Worm (Caenorhabditis elegans): ENCODE results near the gene Y48G9A.11.

Gene Y48G9A.11

DNA sequence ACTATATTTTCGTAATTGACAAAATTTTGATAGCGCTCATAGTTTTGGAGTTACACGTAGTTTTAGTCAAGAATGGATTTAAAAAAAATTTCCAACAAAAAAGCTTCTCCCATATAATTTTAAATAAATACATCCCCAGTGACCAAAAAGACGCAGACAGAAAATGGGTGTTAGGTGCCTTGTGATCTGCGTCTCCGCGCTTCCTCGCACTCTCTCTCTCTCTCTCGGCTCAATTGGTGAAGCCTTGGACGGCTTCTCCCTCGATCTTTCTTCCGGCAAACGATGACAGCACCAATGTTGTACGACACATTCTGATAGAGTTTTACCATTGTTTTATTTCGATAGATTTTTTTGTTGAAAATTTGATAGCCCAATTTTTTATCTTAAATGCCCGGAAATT is 13.3 kb upstream of the Y48G9A.11 start:
- TF ChIP-seq ceh-82 (tag; optimal IDR thresholded peaks at IDR 0.05): peak in 2 of 3 experiments; percentile 12 to 28
- peak; percentile 6 for TF ChIP-seq unc-86 (tag; optimal IDR thresholded peaks at IDR 0.05)
- TF ChIP-seq nhr-12 (tag; optimal IDR thresholded peaks at IDR 0.05): no peak
- TF ChIP-seq lin-39 (tag; optimal IDR thresholded peaks at IDR 0.05): no peak
- no peak for TF ChIP-seq nhr-84 (tag; optimal IDR thresholded peaks at IDR 0.05)
- TF ChIP-seq nhr-19 (GFP tag; conservative IDR thresholded peaks at IDR 0.05): no peak
- TF ChIP-seq aly-2 (tag; optimal IDR thresholded peaks at IDR 0.05): no peak
- TF ChIP-seq nhr-47 (tag; optimal IDR thresholded peaks at IDR 0.05): peak; percentile 28
- no peak; the same call in 1 of the 2 replicates for TF ChIP-seq isw-1 (GFP tag; IDR thresholded peaks at IDR 0.05)
- TF ChIP-seq unc-98 (GFP tag; IDR thresholded peaks at IDR 0.05): no peak
- peak; percentile 17 for TF ChIP-seq lsy-2 (tag; optimal IDR thresholded peaks at IDR 0.05)
- no peak for TF ChIP-seq zip-4 (GFP tag; optimal IDR thresholded peaks at IDR 0.05)
- TF ChIP-seq dsc-1 (tag; optimal IDR thresholded peaks at IDR 0.05): peak; percentile 2
- no peak for TF ChIP-seq skn-1 (tag; optimal IDR thresholded peaks at IDR 0.05)
- no peak for TF ChIP-seq egl-13 (tag; optimal IDR thresholded peaks at IDR 0.05)
- TF ChIP-seq aha-1 (tag; optimal IDR thresholded peaks at IDR 0.05): no peak
- TF ChIP-seq fkh-8 (tag; optimal IDR thresholded peaks at IDR 0.05): peak; percentile 33
- no peak for TF ChIP-seq mdl-1 (tag; optimal IDR thresholded peaks at IDR 0.05)
- TF ChIP-seq lin-35 (GFP tag; optimal IDR thresholded peaks at IDR 0.05): peak in 1 of 2 experiments; percentile 23
- TF ChIP-seq F16B12.6 (tag; optimal IDR thresholded peaks at IDR 0.05): no peak
- TF ChIP-seq nhr-71 (tag; optimal IDR thresholded peaks at IDR 0.05): peak; percentile 29
- no peak for TF ChIP-seq alr-1 (tag; optimal IDR thresholded peaks at IDR 0.05; ENCODE audit: borderline replicate concordance)
- peak; percentile 30 to 33 for TF ChIP-seq efl-1 (optimal IDR thresholded peaks at IDR 0.05)
- TF ChIP-seq efl-1 (GFP tag; optimal IDR thresholded peaks at IDR 0.05 in 1 of 2): no peak
- TF ChIP-seq ztf-4 (tag; optimal IDR thresholded peaks at IDR 0.05): no peak
- no peak for TF ChIP-seq ets-5 (GFP tag; IDR thresholded peaks at IDR 0.05)
- TF ChIP-seq ces-1 (GFP tag; optimal IDR thresholded peaks at IDR 0.05): no peak
- peak; percentile 66 for TF ChIP-seq lin-14 (GFP tag; optimal IDR thresholded peaks at IDR 0.05)
- no peak for TF ChIP-seq lin-15B (tag; optimal IDR thresholded peaks at IDR 0.05)

- no peak for TF ChIP-seq mep-1 (tag; optimal IDR thresholded peaks at IDR 0.05)
- no peak for TF ChIP-seq efl-1 (optimal IDR thresholded peaks at IDR 0.05)
- TF ChIP-seq efl-1 (GFP tag; optimal IDR thresholded peaks at IDR 0.05 in 1 of 2): peak in 1 of 2 experiments; percentile 70
Measured at ce11 chrIII:2129377-2129776, 12.7 kb upstream of the Y48G9A.11 start.

DNA sequence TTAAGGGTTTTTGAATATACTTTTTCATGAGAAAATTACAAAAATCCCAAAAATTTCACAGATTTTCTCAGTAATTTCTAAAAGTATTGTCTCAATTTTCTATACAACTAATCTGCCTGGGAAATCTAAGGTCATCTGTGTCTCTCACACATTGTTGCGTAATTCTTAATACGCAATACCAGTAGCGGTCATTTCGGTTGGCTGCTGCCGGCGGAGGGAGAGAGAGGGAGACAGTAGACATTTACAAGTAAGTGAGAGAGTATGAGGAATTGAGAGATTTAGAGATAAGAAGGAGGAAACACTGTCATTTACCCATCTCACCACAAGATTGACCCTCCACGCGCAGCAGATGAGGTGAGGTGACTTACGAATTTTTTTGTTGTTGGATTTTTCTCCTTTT is 9.2 kb upstream of the Y48G9A.11 start:
- peak; percentile 68 for TF ChIP-seq mep-1 (tag; optimal IDR thresholded peaks at IDR 0.05)
- TF ChIP-seq hlh-17 (GFP tag; optimal IDR thresholded peaks at IDR 0.05; ENCODE audit: borderline replicate concordance): no peak
- no peak for TF ChIP-seq jun-1 (tag; optimal IDR thresholded peaks at IDR 0.05)
- TF ChIP-seq tbx-2 (tag; optimal IDR thresholded peaks at IDR 0.05): peak; percentile 23
- no peak for TF ChIP-seq ztf-11 (tag; optimal IDR thresholded peaks at IDR 0.05)
- no peak for TF ChIP-seq egl-13 (tag; optimal IDR thresholded peaks at IDR 0.05)
- no peak for TF ChIP-seq fkh-10 (GFP tag; optimal IDR thresholded peaks at IDR 0.05)
- TF ChIP-seq mab-9 (GFP tag; IDR thresholded peaks at IDR 0.05): no peak
- TF ChIP-seq pax-3 (tag; optimal IDR thresholded peaks at IDR 0.05): no peak
- TF ChIP-seq ceh-88 (GFP tag; IDR thresholded peaks at IDR 0.05): no peak
- TF ChIP-seq nhr-47 (tag; optimal IDR thresholded peaks at IDR 0.05): no peak
- TF ChIP-seq mdl-1 (tag; optimal IDR thresholded peaks at IDR 0.05): peak in 1 of 2 experiments; percentile 43
- no peak for TF ChIP-seq unc-62 (GFP tag; optimal IDR thresholded peaks at IDR 0.05)
- no peak for TF ChIP-seq nhr-28 (tag; optimal IDR thresholded peaks at IDR 0.05)
- TF ChIP-seq nhr-12 (tag; optimal IDR thresholded peaks at IDR 0.05): no peak
- peak in 1 of 6 experiments; percentile 51 for TF ChIP-seq elt-3 (tag; optimal IDR thresholded peaks at IDR 0.05)
- TF ChIP-seq skn-1 (tag; optimal IDR thresholded peaks at IDR 0.05): no peak
- TF ChIP-seq nhr-11 (tag; optimal IDR thresholded peaks at IDR 0.05): no peak
- TF ChIP-seq C04F5.9 (tag; optimal IDR thresholded peaks at IDR 0.05): no peak
- no peak for TF ChIP-seq nhr-71 (tag; optimal IDR thresholded peaks at IDR 0.05)
- TF ChIP-seq lin-15B (tag; optimal IDR thresholded peaks at IDR 0.05): no peak
- no peak for TF ChIP-seq lir-3 (tag; optimal IDR thresholded peaks at IDR 0.05; ENCODE audit: poor library complexity)
- TF ChIP-seq vab-15 (tag; optimal IDR thresholded peaks at IDR 0.05): no peak
- TF ChIP-seq ceh-63 (GFP tag; optimal IDR thresholded peaks at IDR 0.05): no peak
- no peak for TF ChIP-seq unc-98 (GFP tag; IDR thresholded peaks at IDR 0.05)
- TF ChIP-seq pag-3 (tag; optimal IDR thresholded peaks at IDR 0.05; ENCODE audit: borderline replicate concordance, insufficient read depth): no peak
- no peak for TF ChIP-seq lin-39 (tag; optimal IDR thresholded peaks at IDR 0.05)
- TF ChIP-seq swsn-7 (tag; optimal IDR thresholded peaks at IDR 0.05): peak; percentile 11
- no peak for TF ChIP-seq sptf-1 (tag; optimal IDR thresholded peaks at IDR 0.05)
- TF ChIP-seq aly-2 (tag; optimal IDR thresholded peaks at IDR 0.05): no peak

Data from whole organism, L1 larva.